Fruit fly (Drosophila melanogaster): Measurements from ENCODE around the gene tgo.

tgo gene

DNA sequence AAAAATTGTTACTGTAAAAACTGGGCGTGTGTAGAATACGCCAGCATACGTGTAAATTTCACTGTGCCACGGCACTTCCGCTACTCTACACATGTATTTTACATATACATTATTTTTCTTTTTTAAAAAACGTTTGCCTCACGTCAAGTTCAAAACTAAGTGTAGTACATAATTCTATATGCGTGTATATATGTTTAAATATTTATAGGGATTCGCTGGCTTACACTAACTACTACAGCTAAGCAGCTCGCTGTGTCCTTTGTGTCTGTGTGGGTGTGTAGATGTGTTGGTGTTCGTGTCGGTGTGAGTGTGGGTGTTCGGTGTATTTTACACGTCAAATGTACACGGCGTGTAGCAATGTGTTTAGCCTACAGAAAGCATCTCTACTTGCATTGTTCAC, 48.6 kb upstream of the tgo start (continued):
- TF ChIP-seq CG13894 (tag; optimal IDR thresholded peaks at IDR 0.05) (no peak), CG3726 (GFP tag; IDR thresholded peaks at IDR 0.05) (no peak), CG12071 (GFP tag; optimal IDR thresholded peaks at IDR 0.05) (no peak), CG10267 (tag; optimal IDR thresholded peaks at IDR 0.05) (no peak), TFAM (GFP tag; optimal IDR thresholded peaks at IDR 0.05) (no peak), CG7786 (GFP tag; optimal IDR thresholded peaks at IDR 0.05) (no peak), jumu (GFP tag; optimal IDR thresholded peaks at IDR 0.05) (no peak), hb (GFP tag; IDR thresholded peaks at IDR 0.05; ENCODE audit: partially characterized antibody) (peak; percentile 68; the same call in 2 of the 3 replicates), CG6272 (GFP tag; IDR thresholded peaks at IDR 0.05) (peak; percentile 37; the same call in 1 of the 2 replicates), slbo (GFP tag; IDR thresholded peaks at IDR 0.05) (no peak), tap (tag; optimal IDR thresholded peaks at IDR 0.05) (no peak), dmrt11E (tag; optimal IDR thresholded peaks at IDR 0.05) (no peak), CG13123 (GFP tag; optimal IDR thresholded peaks at IDR 0.05) (no peak), shn (GFP tag; optimal IDR thresholded peaks at IDR 0.05) (no peak), Scr (GFP tag; IDR thresholded peaks at IDR 0.05; ENCODE audit: partially characterized antibody) (peak; percentile 37; the same call in 1 of the 2 replicates), HLH4C (GFP tag; IDR thresholded peaks at IDR 0.05; ENCODE audit: partially characterized antibody) (0 out of 3 replicates have a peak, but pooled peaks have one; percentile 42), run (tag; optimal IDR thresholded peaks at IDR 0.05) (no peak), Oli (tag; optimal IDR thresholded peaks at IDR 0.05) (no peak), chinmo (GFP tag; IDR thresholded peaks at IDR 0.05; ENCODE audit: partially characterized antibody) (no peak), CG16815 (GFP tag; optimal IDR thresholded peaks at IDR 0.05) (no peak), Aef1 (GFP tag; IDR thresholded peaks at IDR 0.05) (no peak), CG15514 (GFP tag; optimal IDR thresholded peaks at IDR 0.05) (no peak), emc (GFP tag; optimal IDR thresholded peaks at IDR 0.05) (no peak), crc (GFP tag; optimal IDR thresholded peaks at IDR 0.05) (no peak), MTF-1 (GFP tag; optimal IDR thresholded peaks at IDR 0.05; ENCODE audit: borderline replicate concordance) (no peak), lmd (GFP tag; IDR thresholded peaks at IDR 0.05) (no peak), nmo (GFP tag; optimal IDR thresholded peaks at IDR 0.05) (no peak), CrebB (tag; optimal IDR thresholded peaks at IDR 0.05) (no peak), CG6765 (GFP tag; optimal IDR thresholded peaks at IDR 0.05) (no peak), tin (GFP tag; optimal IDR thresholded peaks at IDR 0.05) (no peak), gcm (GFP tag; optimal IDR thresholded peaks at IDR 0.05) (no peak), CG3407 (GFP tag; optimal IDR thresholded peaks at IDR 0.05) (no peak), twi (tag; optimal IDR thresholded peaks at IDR 0.05) (no peak), mld (GFP tag; IDR thresholded peaks at IDR 0.05; ENCODE audit: partially characterized antibody) (no peak), Neu2 (GFP tag; optimal IDR thresholded peaks at IDR 0.05; ENCODE audit: borderline replicate concordance) (no peak), sob (GFP tag; IDR thresholded peaks at IDR 0.05) (no peak), croc (GFP tag; conservative IDR thresholded peaks at IDR 0.05) (no peak), NC2β (GFP tag; optimal IDR thresholded peaks at IDR 0.05) (no peak), Adf1 (GFP tag; IDR thresholded peaks at IDR 0.05) (no peak), sr (GFP tag; IDR thresholded peaks at IDR 0.05) (no peak), CG10462 (GFP tag; optimal IDR thresholded peaks at IDR 0.05) (no peak), CG2120 (GFP tag; optimal IDR thresholded peaks at IDR 0.05) (no peak), Sry-β (GFP tag; optimal IDR thresholded peaks at IDR 0.05) (no peak), sug (tag; optimal IDR thresholded peaks at IDR 0.05) (no peak), CG12659 (GFP tag; optimal IDR thresholded peaks at IDR 0.05) (no peak), zf30C (GFP tag; optimal IDR thresholded peaks at IDR 0.05) (no peak), CG17328 (GFP tag; IDR thresholded peaks at IDR 0.05) (no peak), klu (GFP tag; IDR thresholded peaks at IDR 0.05) (no peak), stwl (tag; optimal IDR thresholded peaks at IDR 0.05) (no peak), CG34422 (GFP tag; IDR thresholded peaks at IDR 0.05) (no peak), B-H2 (GFP tag; optimal IDR thresholded peaks at IDR 0.05) (no peak)

All from whole organism, embryonic.